Worm (Caenorhabditis elegans) whole organism, young adult: ENCODE results near the gene math-3.

Experiments
- D2030.7 ChIP-seq: fragments of 200-800 bp; sonication (Bioruptor generic); IDR thresholded peaks from 2 replicates; pipeline ENCODE4 v1.3.6; 2022; ENCODE audit warnings: missing genetic modification reagents, missing genetic modification characterization, missing compliant biosample characterization
- F23B12.7 ChIP-seq: sonication (generic microtip); optimal IDR thresholded peaks from 2 replicates; lab custom pipeline; 2017; ENCODE audit warnings: missing genetic modification characterization, mild to moderate bottlenecking, missing compliant biosample characterization, antibody characterized with exemption, moderate library complexity; ENCODE audit not compliant: insufficient read depth
- F33H1.4 ChIP-seq: fragments of 200-800 bp; sonication (Bioruptor generic); IDR thresholded peaks from 2 replicates; pipeline ENCODE4 v1.3.6; 2022; ENCODE audit warnings: missing genetic modification reagents, missing genetic modification characterization, missing compliant biosample characterization
- F37B4.10 ChIP-seq: fragments of 200-800 bp; sonication (Bioruptor generic); IDR thresholded peaks from 2 replicates; pipeline ENCODE4 v1.3.6; 2022; ENCODE audit warnings: missing genetic modification characterization, missing compliant biosample characterization
- F39B2.1 ChIP-seq: fragments of 200-800 bp; sonication (Bioruptor generic); IDR thresholded peaks from 2 replicates; pipeline ENCODE4 v1.3.6; 2022; ENCODE audit warnings: missing genetic modification reagents, missing genetic modification characterization, missing compliant biosample characterization
- F49E8.2 ChIP-seq: sonication (generic microtip); optimal IDR thresholded peaks from 3 replicates; lab custom pipeline; 2017; ENCODE audit warnings: missing genetic modification characterization, mild to moderate bottlenecking, missing compliant biosample characterization, antibody characterized with exemption, moderate library complexity; ENCODE audit not compliant: insufficient read depth
- F55B11.4 ChIP-seq: sonication (generic microtip); optimal IDR thresholded peaks from 2 replicates; lab custom pipeline; 2016; ENCODE audit warnings: missing compliant biosample characterization, missing genetic modification characterization, borderline replicate concordance; ENCODE audit not compliant: insufficient read depth
- F57A8.1 ChIP-seq: fragments of 200-800 bp; sonication (Bioruptor generic); optimal IDR thresholded peaks from 2 replicates; lab custom pipeline; 2018; ENCODE audit warnings: mild to moderate bottlenecking, missing genetic modification characterization, moderate library complexity, missing compliant biosample characterization
- Y53F4B.3 ChIP-seq: fragments of 200-800 bp; sonication (Bioruptor generic); IDR thresholded peaks from 2 replicates; pipeline ENCODE4 v1.3.6; 2022; ENCODE audit warnings: missing genetic modification reagents, missing genetic modification characterization, missing compliant biosample characterization
- Y56A3A.18 ChIP-seq: fragments of 200-800 bp; sonication (Bioruptor generic); IDR thresholded peaks from 2 replicates; pipeline ENCODE4 v1.3.6; 2022; ENCODE audit warnings: missing genetic modification reagents, missing genetic modification characterization, missing compliant biosample characterization
- attf-5 ChIP-seq: fragments of 200-800 bp; sonication (Bioruptor generic); optimal IDR thresholded peaks from 2 replicates; lab custom pipeline; 2018; ENCODE audit warnings: mild to moderate bottlenecking, missing genetic modification characterization, missing compliant biosample characterization
- attf-6 ChIP-seq: fragments of 200-800 bp; sonication (Bioruptor generic); IDR thresholded peaks from 2 replicates; pipeline ENCODE4 v1.3.6; 2022; ENCODE audit warnings: missing genetic modification reagents, missing genetic modification characterization, missing compliant biosample characterization
- cebp-2 ChIP-seq: fragments of 200-800 bp; sonication (Bioruptor generic); IDR thresholded peaks from 2 replicates; pipeline ENCODE4 v1.3.6; 2022; ENCODE audit warnings: missing genetic modification characterization, missing compliant biosample characterization
- ceh-27 ChIP-seq: fragments of 200-800 bp; sonication (Bioruptor generic); optimal IDR thresholded peaks from 2 replicates; lab custom pipeline; 2018; ENCODE audit warnings: mild to moderate bottlenecking, missing genetic modification characterization, moderate library complexity, missing compliant biosample characterization
- ceh-58 ChIP-seq: fragments of 200-800 bp; sonication (Bioruptor generic); IDR thresholded peaks from 2 replicates; pipeline ENCODE4 v1.3.6; 2022; ENCODE audit warnings: missing genetic modification characterization, missing compliant biosample characterization
- ceh-79 ChIP-seq: sonication (generic microtip); optimal IDR thresholded peaks from 2 replicates; lab custom pipeline; 2017; ENCODE audit warnings: mild to moderate bottlenecking, missing genetic modification characterization, missing compliant biosample characterization
- ceh-91 ChIP-seq: fragments of 200-800 bp; sonication (Bioruptor generic); IDR thresholded peaks from 2 replicates; pipeline ENCODE4 v1.3.6; 2022; ENCODE audit warnings: missing genetic modification reagents, missing genetic modification characterization, missing compliant biosample characterization
- dox-1 ChIP-seq: fragments of 200-800 bp; sonication (Bioruptor generic); IDR thresholded peaks from 2 replicates; pipeline ENCODE4 v1.3.6; 2022; ENCODE audit warnings: missing genetic modification reagents, missing genetic modification characterization, missing compliant biosample characterization
- dpff-1 ChIP-seq: sonication (generic microtip); optimal IDR thresholded peaks from 2 replicates; lab custom pipeline; 2017; ENCODE audit warnings: mild to moderate bottlenecking, missing genetic modification characterization, missing compliant biosample characterization
- egl-18 ChIP-seq: fragments of 200-800 bp; sonication (Bioruptor generic); IDR thresholded peaks from 2 replicates; pipeline ENCODE4 v1.3.6; 2022; ENCODE audit warnings: missing genetic modification reagents, missing genetic modification characterization, missing compliant biosample characterization
- egl-44 ChIP-seq: fragments of 200-800 bp; sonication (Bioruptor generic); IDR thresholded peaks from 2 replicates; pipeline ENCODE4 v1.3.6; 2022; ENCODE audit warnings: missing genetic modification reagents, missing genetic modification characterization, missing compliant biosample characterization
- egrh-3 ChIP-seq: fragments of 200-800 bp; sonication (Bioruptor generic); IDR thresholded peaks from 2 replicates; pipeline ENCODE4 v1.3.6; 2022; ENCODE audit warnings: missing genetic modification reagents, missing genetic modification characterization, missing compliant biosample characterization
- hmg-1.2 ChIP-seq: fragments of 200-800 bp; sonication (Bioruptor generic); IDR thresholded peaks from 2 replicates; pipeline ENCODE4 v1.3.6; 2022; ENCODE audit warnings: missing genetic modification reagents, missing genetic modification characterization, missing compliant biosample characterization
- hmg-20 ChIP-seq: fragments of 200-800 bp; sonication (Bioruptor generic); IDR thresholded peaks from 2 replicates; pipeline ENCODE4 v1.3.6; 2022; ENCODE audit warnings: missing genetic modification reagents, missing genetic modification characterization, missing compliant biosample characterization
- lin-40 ChIP-seq: sonication (generic microtip); optimal IDR thresholded peaks from 2 replicates; lab custom pipeline; 2016; ENCODE audit warnings: missing genetic modification characterization, mild to moderate bottlenecking, missing compliant biosample characterization, missing genotype, missing genetic modification reagents
- lin-54 ChIP-seq: fragments of 200-800 bp; sonication (Bioruptor generic); optimal IDR thresholded peaks from 2 replicates; lab custom pipeline; 2018; ENCODE audit warnings: mild to moderate bottlenecking, missing genetic modification characterization, missing compliant biosample characterization
- lsl-1 ChIP-seq: fragments of 200-800 bp; sonication (Bioruptor generic); optimal IDR thresholded peaks from 2 replicates; lab custom pipeline; 2018; ENCODE audit warnings: mild to moderate bottlenecking, missing genetic modification characterization, moderate library complexity, missing compliant biosample characterization
- lsy-27 ChIP-seq: sonication (generic microtip); optimal IDR thresholded peaks from 2 replicates; lab custom pipeline; 2017; ENCODE audit warnings: missing genetic modification characterization, mild to moderate bottlenecking, missing compliant biosample characterization, antibody characterized with exemption, missing genotype, borderline replicate concordance; ENCODE audit not compliant: insufficient read depth
- madf-10 ChIP-seq: sonication (generic microtip); optimal IDR thresholded peaks from 2 replicates; lab custom pipeline; 2016; ENCODE audit warnings: mild to moderate bottlenecking, missing genetic modification characterization, missing compliant biosample characterization
- nfya-1 ChIP-seq: sonication (generic microtip); optimal IDR thresholded peaks from 2 replicates; lab custom pipeline; 2017; ENCODE audit warnings: antibody characterized with exemption, missing compliant biosample characterization, missing genetic modification characterization, borderline replicate concordance; ENCODE audit not compliant: insufficient read depth
- nhr-120 ChIP-seq: fragments of 200-800 bp; sonication (Bioruptor generic); IDR thresholded peaks from 2 replicates; pipeline ENCODE4 v1.3.6; 2022; ENCODE audit warnings: missing genetic modification characterization, missing compliant biosample characterization
- nhr-179 ChIP-seq: sonication (generic microtip); optimal IDR thresholded peaks from 2 replicates; lab custom pipeline; 2016; ENCODE audit warnings: mild to moderate bottlenecking, missing genetic modification characterization, missing compliant biosample characterization
- nhr-80 ChIP-seq: sonication (generic microtip); optimal IDR thresholded peaks from 2 replicates; lab custom pipeline; 2016; ENCODE audit warnings: missing genetic modification characterization, missing compliant biosample characterization
- pbrm-1 ChIP-seq: fragments of 200-800 bp; sonication (Bioruptor generic); IDR thresholded peaks from 2 replicates; pipeline ENCODE4 v1.3.6; 2022; ENCODE audit warnings: missing genetic modification reagents, missing genetic modification characterization, missing compliant biosample characterization
- rcor-1 ChIP-seq: fragments of 200-800 bp; sonication (Bioruptor generic); IDR thresholded peaks from 2 replicates; pipeline ENCODE4 v1.3.6; 2022; ENCODE audit warnings: missing genetic modification reagents, missing genetic modification characterization, missing compliant biosample characterization
- sdz-38 ChIP-seq: sonication (generic microtip); optimal IDR thresholded peaks from 2 replicates; lab custom pipeline; 2016; ENCODE audit warnings: missing genotype, missing genetic modification characterization, missing compliant biosample characterization
- snpc-3.4 ChIP-seq: sonication (generic microtip); optimal IDR thresholded peaks from 2 replicates; lab custom pipeline; 2017; ENCODE audit warnings: missing genetic modification characterization, mild to moderate bottlenecking, missing compliant biosample characterization, antibody characterized with exemption, moderate library complexity, missing genotype, missing genetic modification reagents
- somi-1 ChIP-seq: fragments of 200-800 bp; sonication (Bioruptor generic); optimal IDR thresholded peaks from 2 replicates; lab custom pipeline; 2018; ENCODE audit warnings: mild to moderate bottlenecking, missing genetic modification characterization, missing compliant biosample characterization
- sptf-2 ChIP-seq: fragments of 200-800 bp; sonication (Bioruptor generic); optimal IDR thresholded peaks from 2 replicates; lab custom pipeline; 2018; ENCODE audit warnings: mild to moderate bottlenecking, missing genetic modification characterization, missing compliant biosample characterization
- tbx-9 ChIP-seq: sonication (generic microtip); optimal IDR thresholded peaks from 2 replicates; lab custom pipeline; 2016; ENCODE audit warnings: borderline replicate concordance, missing genetic modification characterization, inconsistent platforms, missing compliant biosample characterization
- tlf-1 ChIP-seq: fragments of 200-800 bp; sonication (Bioruptor generic); optimal IDR thresholded peaks from 2 replicates; lab custom pipeline; 2018; ENCODE audit warnings: mild to moderate bottlenecking, missing genetic modification characterization, missing compliant biosample characterization
- unc-62 ChIP-seq: fragments of 150-350 bp; optimal IDR thresholded peaks from 2 replicates; lab custom pipeline; 2014; ENCODE audit warnings: missing biosample characterization, missing genetic modification reagents, missing genetic modification characterization
- zfh-2 ChIP-seq: fragments of 200-800 bp; sonication (Bioruptor generic); conservative IDR thresholded peaks from 2 replicates; pipeline ENCODE4 v1.3.6; 2022; ENCODE audit warnings: missing genetic modification reagents, missing genetic modification characterization, missing compliant biosample characterization
- ztf-3 ChIP-seq: fragments of 200-800 bp; sonication (Bioruptor generic); optimal IDR thresholded peaks from 2 replicates; lab custom pipeline; 2018; ENCODE audit warnings: mild to moderate bottlenecking, missing genetic modification characterization, missing compliant biosample characterization
- ztf-6 ChIP-seq: fragments of 200-800 bp; sonication (Bioruptor generic); IDR thresholded peaks from 2 replicates; pipeline ENCODE4 v1.3.6; 2022; ENCODE audit warnings: missing genetic modification reagents, missing genetic modification characterization, missing compliant biosample characterization

Gene math-3

ce11 chrII:1728253-1728652, 43.6 kb upstream of the math-3 start, which contains the start of gene btb-9:
TSS of gene btb-9 (plus strand) at chrII:1728506.
- TF ChIP-seq tlf-1 (GFP tag; lab: Kevin White, UChicago): no peak
- TF ChIP-seq hmg-1.2 (GFP tag; lab: Robert Waterston, UW): peak; percentile 30; the same call in 1 of the 2 replicates
- peak; percentile 37; the same call in 1 of the 2 replicates for TF ChIP-seq dox-1
- no peak for TF ChIP-seq sdz-38 (tag; lab: Kevin White, UChicago)
- TF ChIP-seq nhr-80 (tag; lab: Kevin White, UChicago): peak; percentile 83
- TF ChIP-seq Y53F4B.3 (GFP tag; lab: Robert Waterston, UW): no peak
- no peak for TF ChIP-seq madf-10 (tag; lab: Kevin White, UChicago)
- TF ChIP-seq, all 124 proteins: peak for 3

DNA sequence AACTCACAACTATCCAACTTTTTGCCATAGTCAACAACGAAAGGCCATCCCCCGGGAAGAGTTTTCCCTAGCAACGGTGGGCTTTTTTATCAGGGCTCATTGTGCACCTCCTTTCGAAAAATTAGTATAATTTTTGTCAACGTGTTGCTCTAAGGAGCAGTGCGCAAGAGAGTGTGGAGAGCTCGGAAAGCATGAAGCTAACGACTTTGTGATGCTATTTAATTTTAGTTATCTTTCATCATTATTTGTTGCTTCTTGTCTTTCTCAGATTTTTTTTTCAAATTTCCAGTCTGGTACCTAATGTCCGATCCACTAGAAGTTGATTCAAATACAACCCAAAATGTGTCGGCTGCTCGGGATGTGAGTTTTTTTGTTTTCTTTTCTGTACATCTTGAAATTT, 41.8 kb upstream of the math-3 start, which contains the start of gene ceh-81:
TSS of gene ceh-81 (plus strand) at position 301 of the 400 bp plus-strand sequence.
- no peak for TF ChIP-seq cebp-2
- TF ChIP-seq lin-54 (GFP tag; lab: Kevin White, UChicago): no peak
- no peak for TF ChIP-seq F55B11.4 (tag; lab: Kevin White, UChicago)
- no peak for TF ChIP-seq pbrm-1 (GFP tag; lab: Robert Waterston, UW)
- no peak for TF ChIP-seq lsl-1 (GFP tag; lab: Kevin White, UChicago)
- TF ChIP-seq sptf-2 (GFP tag; lab: Kevin White, UChicago): no peak
- TF ChIP-seq nhr-179 (tag; lab: Kevin White, UChicago): no peak
- TF ChIP-seq dpff-1 (tag; lab: Kevin White, UChicago): no peak
- no peak for TF ChIP-seq hmg-20
- TF ChIP-seq F33H1.4 (GFP tag; lab: Robert Waterston, UW): no peak
- TF ChIP-seq madf-10 (tag; lab: Kevin White, UChicago): no peak
- TF ChIP-seq egrh-3 (GFP tag; lab: Robert Waterston, UW): no peak
- TF ChIP-seq zfh-2 (GFP tag; lab: Robert Waterston, UW): no peak
- TF ChIP-seq F57A8.1 (GFP tag; lab: Kevin White, UChicago): no peak
- TF ChIP-seq F37B4.10 (GFP tag; lab: Robert Waterston, UW): no peak
- TF ChIP-seq snpc-3.4 (tag; lab: Kevin White, UChicago): no peak
- no peak for TF ChIP-seq rcor-1 (GFP tag; lab: Robert Waterston, UW)
- TF ChIP-seq ztf-3 (GFP tag; lab: Kevin White, UChicago): no peak

- TF ChIP-seq tbx-9 (tag; lab: Kevin White, UChicago) (no peak), Y56A3A.18 (no peak), ceh-91 (no peak), ceh-27 (GFP tag; lab: Kevin White, UChicago) (no peak), F49E8.2 (no peak), D2030.7 (no peak), egl-44 (no peak), lin-40 (tag; lab: Kevin White, UChicago) (no peak)
Measured at ce11 chrII:1731932-1732331, 40.0 kb upstream of the math-3 start, which contains the start of gene ceh-82. TSS of gene ceh-82 (plus strand) at chrII:1732232.

DNA sequence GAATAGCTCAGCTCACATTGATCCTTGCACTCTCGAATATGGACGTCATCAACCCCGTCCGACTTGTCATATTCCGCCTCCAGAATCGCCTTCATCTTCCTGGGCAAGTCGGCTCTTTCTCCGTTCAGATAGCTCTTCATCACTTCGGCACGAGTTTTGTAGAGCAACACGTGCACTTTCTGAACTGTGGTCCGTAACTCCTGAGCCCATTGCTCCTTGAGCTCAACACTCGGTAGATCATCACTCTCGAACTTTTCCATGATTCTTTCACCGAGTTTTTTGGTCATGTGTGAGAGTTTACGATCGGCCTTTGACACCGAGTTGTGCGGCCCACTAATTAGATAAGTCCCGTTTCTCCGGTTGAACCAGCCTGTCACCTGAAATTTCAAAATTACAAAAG, 36.7 kb upstream of the math-3 start:
- TF ChIP-seq ztf-6 (GFP tag; lab: Robert Waterston, UW) (no peak), ceh-58 (GFP tag; lab: Robert Waterston, UW) (no peak), attf-6 (GFP tag; lab: Robert Waterston, UW) (no peak), sptf-2 (GFP tag; lab: Kevin White, UChicago) (no peak), somi-1 (GFP tag; lab: Kevin White, UChicago) (no peak), nhr-120 (GFP tag; lab: Robert Waterston, UW) (no peak), attf-5 (no peak), nfya-1 (tag; lab: Kevin White, UChicago) (no peak), F39B2.1 (GFP tag; lab: Robert Waterston, UW) (no peak), ceh-79 (tag; lab: Kevin White, UChicago) (no peak), lsy-27 (no peak), unc-62 (GFP tag; lab: Kevin White, UChicago) (no peak), tbx-9 (tag; lab: Kevin White, UChicago) (no peak), F37B4.10 (GFP tag; lab: Robert Waterston, UW) (no peak), F23B12.7 (tag; lab: Kevin White, UChicago) (no peak), egl-18 (GFP tag; lab: Robert Waterston, UW) (no peak)
